Worm (Caenorhabditis elegans): Measurements from ENCODE around the gene K06A4.2.

- no peak for TF ChIP-seq him-1 (tag; optimal IDR thresholded peaks at IDR 0.05)
- no peak for TF ChIP-seq dao-5 (tag; optimal IDR thresholded peaks at IDR 0.05)
- no peak for TF ChIP-seq W03F9.2 (tag; optimal IDR thresholded peaks at IDR 0.05)
Measured at ce11 chrV:9526470-9526869, 42.5 kb downstream of the K06A4.2 start, which contains the start of gene C50F4.1.
